Fruit fly (Drosophila melanogaster): ENCODE results near the gene CG31142.

CG31142 gene

DNA sequence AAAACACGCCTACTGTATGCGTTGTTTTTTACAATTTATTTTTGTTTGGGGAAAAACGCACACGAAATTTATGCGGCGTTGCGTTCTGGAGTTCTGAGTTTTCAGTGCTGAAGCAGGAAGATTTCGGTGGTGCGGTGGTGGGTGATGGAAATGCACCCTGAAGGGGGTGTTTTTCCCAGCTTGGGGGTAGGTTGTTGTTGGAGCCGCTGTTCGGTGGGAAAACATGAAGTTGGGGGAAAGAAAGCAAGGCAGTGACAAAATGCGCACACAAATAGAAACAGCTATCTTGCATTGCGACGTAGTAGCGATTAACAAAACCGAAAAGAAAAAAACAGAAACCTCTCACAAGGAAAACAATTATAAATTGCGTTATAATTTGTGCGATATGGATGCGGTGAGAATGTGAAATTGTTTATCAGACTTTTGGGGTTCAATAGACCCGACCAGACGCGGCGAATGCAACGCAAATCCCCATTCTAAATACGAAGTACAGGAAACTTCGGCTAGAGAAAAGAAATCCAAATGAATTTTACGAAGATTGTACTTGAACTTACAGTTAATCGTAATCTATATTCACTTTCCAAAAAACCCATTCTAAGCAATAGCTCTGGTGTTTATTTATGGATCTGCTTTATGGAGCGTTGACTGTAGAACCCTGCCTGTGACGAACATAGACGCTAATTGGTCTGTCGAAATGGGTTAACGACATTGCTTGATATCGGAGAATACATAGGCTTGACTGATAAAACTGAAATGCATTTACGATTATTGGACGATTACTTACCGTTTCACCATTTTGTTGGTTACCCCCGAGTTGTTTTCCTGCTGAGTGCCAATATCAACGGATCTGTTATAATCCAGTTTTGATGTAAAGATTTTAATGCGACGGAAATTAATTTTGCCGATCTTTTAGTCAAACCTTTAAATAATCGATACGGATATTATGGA is 40.5 kb upstream of the CG31142 start (continued):
- TF ChIP-seq CG7368 (GFP tag; optimal IDR thresholded peaks at IDR 0.05) (peak; percentile 22), CG3919 (GFP tag; optimal IDR thresholded peaks at IDR 0.05) (peak; percentile 41), Lpt (GFP tag; optimal IDR thresholded peaks at IDR 0.05) (no peak), dsx (GFP tag; optimal IDR thresholded peaks at IDR 0.05; ENCODE audit: poor library complexity, severe bottlenecking) (no peak), fkh (GFP tag; optimal IDR thresholded peaks at IDR 0.05) (no peak), Hr4 (GFP tag; optimal IDR thresholded peaks at IDR 0.05) (peak; percentile 52), Eip75B (GFP tag; optimal IDR thresholded peaks at IDR 0.05) (peak; percentile 29), spab (GFP tag; optimal IDR thresholded peaks at IDR 0.05) (no peak), CG10669 (GFP tag; optimal IDR thresholded peaks at IDR 0.05) (no peak), dac (GFP tag; optimal IDR thresholded peaks at IDR 0.05) (no peak), Blimp-1 (GFP tag; optimal IDR thresholded peaks at IDR 0.05) (peak; percentile 30), eg (GFP tag; IDR thresholded peaks at IDR 0.05) (peak; percentile 64), CG16779 (tag; optimal IDR thresholded peaks at IDR 0.05) (no peak), topi (GFP tag; optimal IDR thresholded peaks at IDR 0.05) (peak; percentile 59), CG8319 (GFP tag; optimal IDR thresholded peaks at IDR 0.05) (no peak), CG6163 (GFP tag; IDR thresholded peaks at IDR 0.05) (peak; percentile 76; the same call in 2 of the 3 replicates), OdsH (GFP tag; optimal IDR thresholded peaks at IDR 0.05) (peak; percentile 53)

- TF ChIP-seq salr (GFP tag; optimal IDR thresholded peaks at IDR 0.05) (no peak), CG6854 (GFP tag; optimal IDR thresholded peaks at IDR 0.05) (peak; percentile 57), dsx (GFP tag; optimal IDR thresholded peaks at IDR 0.05; ENCODE audit: poor library complexity, severe bottlenecking) (peak; percentile 56), Eip78C (GFP tag) (peak; percentile 54), svp (GFP tag) (peak; percentile 76), eg (GFP tag; IDR thresholded peaks at IDR 0.05) (no peak), Met (GFP tag; optimal IDR thresholded peaks at IDR 0.05) (no peak), Smox (GFP tag; optimal IDR thresholded peaks at IDR 0.05) (no peak), vri (GFP tag; optimal IDR thresholded peaks at IDR 0.05) (peak; percentile 8), Sox14 (GFP tag; optimal IDR thresholded peaks at IDR 0.05) (peak; percentile 68), CG11294 (GFP tag; IDR thresholded peaks at IDR 0.05) (no peak), spab (GFP tag; optimal IDR thresholded peaks at IDR 0.05) (no peak), CG9139 (GFP tag; optimal IDR thresholded peaks at IDR 0.05) (peak; percentile 37), CG11902 (GFP tag; optimal IDR thresholded peaks at IDR 0.05) (no peak), CG4318 (GFP tag; optimal IDR thresholded peaks at IDR 0.05) (no peak), Hr4 (GFP tag; optimal IDR thresholded peaks at IDR 0.05) (no peak), CG6808 (GFP tag; optimal IDR thresholded peaks at IDR 0.05) (peak; percentile 4), Hr38 (GFP tag; optimal IDR thresholded peaks at IDR 0.05) (no peak), lz (GFP tag; optimal IDR thresholded peaks at IDR 0.05) (no peak), CG3032 (tag; optimal IDR thresholded peaks at IDR 0.05) (peak; percentile 13), Eip93F (GFP tag; optimal IDR thresholded peaks at IDR 0.05) (no peak), Eip75B (GFP tag; optimal IDR thresholded peaks at IDR 0.05) (peak; percentile 1), Sox102F (GFP tag; optimal IDR thresholded peaks at IDR 0.05) (no peak), CG8632 (GFP tag; optimal IDR thresholded peaks at IDR 0.05) (no peak), Gug (GFP tag; IDR thresholded peaks at IDR 0.05) (no peak), CG16779 (tag; optimal IDR thresholded peaks at IDR 0.05) (no peak), fkh (GFP tag; optimal IDR thresholded peaks at IDR 0.05) (peak; percentile 78), ss (GFP tag; optimal IDR thresholded peaks at IDR 0.05) (peak in 1 of 2 experiments; percentile 1), CG15336 (GFP tag; IDR thresholded peaks at IDR 0.05) (no peak), cyc (GFP tag; optimal IDR thresholded peaks at IDR 0.05) (no peak), CG10669 (GFP tag; optimal IDR thresholded peaks at IDR 0.05) (no peak), CG6276 (GFP tag; optimal IDR thresholded peaks at IDR 0.05) (no peak), CG1621 (tag; optimal IDR thresholded peaks at IDR 0.05) (no peak), CG3919 (GFP tag; optimal IDR thresholded peaks at IDR 0.05) (peak; percentile 17), dac (GFP tag; optimal IDR thresholded peaks at IDR 0.05) (no peak), CG10631 (GFP tag; optimal IDR thresholded peaks at IDR 0.05) (no peak), Ets21C (GFP tag; optimal IDR thresholded peaks at IDR 0.05) (no peak), esn (GFP tag; optimal IDR thresholded peaks at IDR 0.05) (peak; percentile 15), Hr39 (GFP tag; optimal IDR thresholded peaks at IDR 0.05) (no peak), fd85E (GFP tag; optimal IDR thresholded peaks at IDR 0.05) (peak; percentile 41)
Observed at dm6 chr3R:23889922-23890321, 39.1 kb upstream of the CG31142 start, which contains the start of gene Pli. Gene Pli (minus strand): TSS chr3R:23890052.

Data from whole organism, prepupa.